Fruit fly (Drosophila melanogaster): ENCODE data around the gene prtp.

- TF ChIP-seq ovo (GFP tag; optimal IDR thresholded peaks at IDR 0.05) (no peak), kay (GFP tag; ENCODE audit: borderline replicate concordance) (no peak), cnc (optimal IDR thresholded peaks at IDR 0.05) (no peak), Mnt (GFP tag; optimal IDR thresholded peaks at IDR 0.05) (no peak), CG5204 (GFP tag; optimal IDR thresholded peaks at IDR 0.05) (peak; percentile 57), CG33017 (tag; optimal IDR thresholded peaks at IDR 0.05) (no peak), CG11617 (GFP tag; optimal IDR thresholded peaks at IDR 0.05) (peak; percentile 16), CG7101 (tag; optimal IDR thresholded peaks at IDR 0.05) (peak; percentile 23), CG1620 (GFP tag; optimal IDR thresholded peaks at IDR 0.05) (no peak), pad (GFP tag; optimal IDR thresholded peaks at IDR 0.05) (peak; percentile 6), CG12768 (GFP tag; optimal IDR thresholded peaks at IDR 0.05) (peak; percentile 38), cic (GFP tag; optimal IDR thresholded peaks at IDR 0.05) (no peak), tj (GFP tag; optimal IDR thresholded peaks at IDR 0.05) (peak; percentile 3)
Measured at dm6 chrX:11729993-11730392, 13.4 kb downstream of the prtp start.
